Worm (Caenorhabditis elegans) whole organism, late embryonic: ENCODE results near the gene C17C3.5.
A peak's percentile ranks its signal among the peaks of the same experiment; 100 is the strongest.

Experiments
- C08G9.2 ChIP-seq: sonication (generic microtip); optimal IDR thresholded peaks from 2 replicates; lab custom pipeline; 2016; ENCODE audit warnings: mild to moderate bottlenecking, missing genetic modification characterization, moderate library complexity, missing compliant biosample characterization
- C38D4.7 ChIP-seq: fragments of 200-800 bp; sonication (Bioruptor generic); optimal IDR thresholded peaks from 2 replicates; lab custom pipeline; 2018; ENCODE audit warnings: mild to moderate bottlenecking, missing genetic modification characterization, moderate library complexity, missing compliant biosample characterization
- F13H6.1 ChIP-seq: sonication (generic microtip); optimal IDR thresholded peaks from 2 replicates; lab custom pipeline; 2016; ENCODE audit warnings: missing genetic modification characterization, missing compliant biosample characterization
- K02D7.2 ChIP-seq: sonication (generic microtip); optimal IDR thresholded peaks from 2 replicates; lab custom pipeline; 2017; ENCODE audit warnings: mild to moderate bottlenecking, missing genetic modification characterization, missing compliant biosample characterization
- Y22D7AL.16 ChIP-seq: sonication (generic microtip); optimal IDR thresholded peaks from 2 replicates; lab custom pipeline; 2016; ENCODE audit warnings: missing genetic modification characterization, missing compliant biosample characterization
- ahr-1 ChIP-seq: sonication (generic microtip); optimal IDR thresholded peaks from 2 replicates; lab custom pipeline; 2016; ENCODE audit warnings: missing genetic modification characterization, missing compliant biosample characterization
- ama-1 ChIP-seq: fragments of 150-350 bp; optimal IDR thresholded peaks from 2 replicates; lab custom pipeline; 2014
- ceh-2 ChIP-seq: sonication (generic microtip); optimal IDR thresholded peaks from 2 replicates; lab custom pipeline; 2016; ENCODE audit warnings: missing genotype, missing genetic modification characterization, missing compliant biosample characterization
- ceh-22 ChIP-seq: sonication (generic microtip); optimal IDR thresholded peaks from 2 replicates; lab custom pipeline; 2017; ENCODE audit warnings: missing biosample characterization, missing genetic modification characterization
- ceh-30 ChIP-seq: fragments of 150-350 bp; optimal IDR thresholded peaks from 2 replicates; lab custom pipeline; 2014; ENCODE audit warnings: missing biosample characterization, missing genetic modification characterization
- ceh-31 ChIP-seq: sonication (generic microtip); optimal IDR thresholded peaks from 2 replicates; lab custom pipeline; 2016; ENCODE audit warnings: missing genetic modification characterization, missing compliant biosample characterization
- ceh-34 ChIP-seq: sonication (generic microtip); optimal IDR thresholded peaks from 2 replicates; lab custom pipeline; 2016; ENCODE audit warnings: mild to moderate bottlenecking, missing genetic modification characterization, missing compliant biosample characterization
- ceh-48 ChIP-seq: sonication (generic microtip); optimal IDR thresholded peaks from 2 replicates; lab custom pipeline; 2016; ENCODE audit warnings: missing genetic modification characterization, inconsistent platforms, missing compliant biosample characterization
- ceh-9 ChIP-seq: sonication (generic microtip); optimal IDR thresholded peaks from 2 replicates; lab custom pipeline; 2016; ENCODE audit warnings: mild to moderate bottlenecking, missing genetic modification characterization, inconsistent platforms, missing compliant biosample characterization
- che-1 ChIP-seq: sonication (generic microtip); optimal IDR thresholded peaks from 2 replicates; lab custom pipeline; 2016; ENCODE audit warnings: mild to moderate bottlenecking, missing genetic modification characterization, missing compliant biosample characterization
- dmd-4 ChIP-seq: sonication (generic microtip); optimal IDR thresholded peaks from 2 replicates; lab custom pipeline; 2016; ENCODE audit warnings: borderline replicate concordance, missing genetic modification characterization, missing compliant biosample characterization
- elt-2 ChIP-seq: sonication (generic microtip); optimal IDR thresholded peaks from 2 replicates; lab custom pipeline; 2016; ENCODE audit warnings: missing genetic modification reagents, missing genetic modification characterization, missing compliant biosample characterization
- eyg-1 ChIP-seq: sonication (generic microtip); optimal IDR thresholded peaks from 2 replicates; lab custom pipeline; 2016; ENCODE audit warnings: missing genotype, missing genetic modification characterization, missing compliant biosample characterization
- fax-1 ChIP-seq: sonication (generic microtip); optimal IDR thresholded peaks from 2 replicates; lab custom pipeline; 2016; ENCODE audit warnings: missing genotype, missing genetic modification characterization, missing compliant biosample characterization
- fkh-6 ChIP-seq: sonication (generic microtip); optimal IDR thresholded peaks from 2 replicates; lab custom pipeline; 2016; ENCODE audit warnings: missing genetic modification characterization, missing compliant biosample characterization
- gmeb-2 ChIP-seq: sonication (generic microtip); optimal IDR thresholded peaks from 2 replicates; lab custom pipeline; 2016; ENCODE audit warnings: missing genetic modification characterization, inconsistent platforms, missing compliant biosample characterization
- hlh-15 ChIP-seq: sonication (generic microtip); optimal IDR thresholded peaks from 2 replicates; lab custom pipeline; 2016; ENCODE audit warnings: missing genetic modification characterization, missing compliant biosample characterization
- hlh-30 ChIP-seq: sonication (generic microtip); optimal IDR thresholded peaks from 2 replicates; lab custom pipeline; 2017; ENCODE audit warnings: antibody characterized with exemption, missing genetic modification characterization, missing compliant biosample characterization; ENCODE audit not compliant: insufficient read depth
- hlh-8 ChIP-seq: sonication (generic microtip); optimal IDR thresholded peaks from 2 replicates; lab custom pipeline; 2016; ENCODE audit warnings: missing genotype, missing genetic modification characterization, missing compliant biosample characterization
- lim-6 ChIP-seq: sonication (generic microtip); optimal IDR thresholded peaks from 2 replicates; lab custom pipeline; 2016; ENCODE audit warnings: missing genetic modification characterization, missing compliant biosample characterization
- odd-2 ChIP-seq: sonication (generic microtip); optimal IDR thresholded peaks from 2 replicates; lab custom pipeline; 2017; ENCODE audit warnings: antibody characterized with exemption, mild to moderate bottlenecking, missing genetic modification characterization, missing compliant biosample characterization
- pha-2 ChIP-seq: sonication (generic microtip); optimal IDR thresholded peaks from 2 replicates; lab custom pipeline; 2017; ENCODE audit warnings: mild to moderate bottlenecking, missing genetic modification characterization, missing compliant biosample characterization
- rnt-1 ChIP-seq: sonication (generic microtip); optimal IDR thresholded peaks from 2 replicates; lab custom pipeline; 2016; ENCODE audit warnings: missing genetic modification characterization, missing compliant biosample characterization
- tbx-2 ChIP-seq: sonication (generic microtip); optimal IDR thresholded peaks from 2 replicates; lab custom pipeline; 2016; ENCODE audit warnings: missing genetic modification characterization, missing compliant biosample characterization
- ttx-3 ChIP-seq: sonication (generic microtip); optimal IDR thresholded peaks from 2 replicates; lab custom pipeline; 2016; ENCODE audit warnings: missing genetic modification reagents, missing genetic modification characterization, missing compliant biosample characterization
- unc-42 ChIP-seq: sonication (generic microtip); optimal IDR thresholded peaks from 2 replicates; lab custom pipeline; 2016; ENCODE audit warnings: missing genotype, missing genetic modification characterization, missing compliant biosample characterization
- unc-55 ChIP-seq: sonication (generic microtip); optimal IDR thresholded peaks from 2 replicates; lab custom pipeline; 2017; ENCODE audit warnings: missing biosample characterization, missing genetic modification reagents, missing genetic modification characterization
- unc-86 ChIP-seq: sonication (generic microtip); optimal IDR thresholded peaks from 2 replicates; lab custom pipeline; 2016; ENCODE audit warnings: missing genetic modification characterization, missing compliant biosample characterization
- zip-5 ChIP-seq: sonication (generic microtip); optimal IDR thresholded peaks from 2 replicates; lab custom pipeline; 2016; ENCODE audit warnings: missing genetic modification characterization, missing compliant biosample characterization
- ztf-16 ChIP-seq: sonication (generic microtip); optimal IDR thresholded peaks from 2 replicates; lab custom pipeline; 2017; ENCODE audit warnings: missing genetic modification characterization, missing compliant biosample characterization

The C17C3.5 gene

DNA sequence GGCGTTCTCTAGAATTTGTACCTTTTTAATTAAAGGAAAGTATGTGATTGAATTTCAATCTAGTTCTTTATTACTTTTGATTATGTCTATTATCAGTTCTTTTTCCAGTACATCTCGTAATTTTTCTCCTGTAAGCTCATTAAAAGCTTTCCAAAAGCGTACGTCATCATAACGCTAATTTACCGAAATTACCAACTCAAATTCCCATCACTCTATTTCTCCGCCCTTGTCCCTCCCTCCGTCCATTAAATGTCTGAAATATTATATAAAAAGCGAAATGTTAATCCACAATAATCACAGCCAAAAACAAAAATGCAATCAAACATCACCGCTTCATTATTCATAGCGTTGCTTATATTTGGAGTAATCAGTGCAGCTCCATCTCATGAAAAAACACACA lies 2.7 kb downstream of the C17C3.5 start, which contains the start of gene ins-12:
TSS of gene ins-12 (plus strand) at position 301 of the 400 bp plus-strand sequence.
- no peak for TF ChIP-seq lim-6 (tag; lab: Kevin White, UChicago)
- TF ChIP-seq hlh-30 (tag; lab: Kevin White, UChicago): no peak
- TF ChIP-seq eyg-1 (tag; lab: Kevin White, UChicago): no peak
- no peak for TF ChIP-seq K02D7.2 (tag; lab: Kevin White, UChicago)
- TF ChIP-seq ztf-16 (tag; lab: Kevin White, UChicago): no peak
- TF ChIP-seq unc-42 (tag; lab: Kevin White, UChicago): no peak
- no peak for TF ChIP-seq che-1
- TF ChIP-seq ceh-30 (tag; lab: Kevin White, UChicago): no peak

DNA sequence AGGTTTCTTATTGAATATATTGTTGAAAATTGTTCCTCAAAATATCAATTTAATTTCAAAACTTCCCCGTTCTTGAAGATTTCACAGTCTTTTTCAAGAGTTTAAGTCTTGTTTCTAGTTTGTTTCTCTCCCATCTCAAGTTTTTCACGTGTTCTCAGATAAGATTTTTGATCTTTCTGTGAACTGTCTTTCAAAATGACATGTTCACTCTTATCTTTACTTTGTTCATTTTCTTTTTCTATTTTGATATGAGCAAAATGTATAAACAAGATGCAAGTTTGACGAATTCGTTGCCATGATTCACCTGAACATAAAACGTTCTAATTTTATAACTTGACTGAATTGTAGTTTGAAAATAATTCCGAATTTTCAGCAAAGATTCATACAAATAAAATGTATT lies 3.2 kb downstream of the C17C3.5 start:
- TF ChIP-seq gmeb-2 (tag; lab: Kevin White, UChicago) (no peak), hlh-30 (tag; lab: Kevin White, UChicago) (no peak), ttx-3 (tag; lab: Kevin White, UChicago) (no peak), hlh-15 (no peak), ceh-30 (tag; lab: Kevin White, UChicago) (no peak), fkh-6 (tag; lab: Kevin White, UChicago) (no peak), hlh-8 (no peak), ceh-22 (tag; lab: Kevin White, UChicago) (no peak), ceh-34 (no peak), fax-1 (no peak), K02D7.2 (tag; lab: Kevin White, UChicago) (no peak), ahr-1 (no peak), Y22D7AL.16 (no peak), unc-55 (no peak), rnt-1 (tag; lab: Kevin White, UChicago) (no peak), ceh-48 (tag; lab: Kevin White, UChicago) (no peak), unc-42 (tag; lab: Kevin White, UChicago) (no peak)

DNA sequence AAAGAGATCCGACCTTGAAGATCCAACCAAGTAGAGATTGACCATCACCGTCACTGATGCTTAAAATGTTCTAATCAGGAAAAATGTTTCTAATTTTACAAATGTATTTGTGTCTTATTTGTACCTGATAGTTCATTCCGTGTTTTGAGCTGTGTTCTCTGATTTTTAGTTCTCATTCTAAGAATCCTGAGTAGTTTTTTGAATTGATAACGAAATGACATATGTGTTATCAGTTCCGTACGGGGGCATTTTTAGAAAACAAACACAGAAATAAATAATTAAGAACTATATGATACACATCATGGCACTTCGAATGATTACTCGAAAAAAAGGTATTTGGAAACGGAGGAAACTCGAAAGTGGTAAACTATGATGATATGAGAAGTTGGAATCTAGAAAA lies 3.9 kb downstream of the C17C3.5 start:
- TF ChIP-seq ceh-31 (tag; lab: Kevin White, UChicago): no peak
- TF ChIP-seq ceh-2 (tag; lab: Kevin White, UChicago): no peak
- TF ChIP-seq hlh-8: no peak
- no peak for TF ChIP-seq odd-2 (tag; lab: Kevin White, UChicago)
- TF ChIP-seq ceh-22 (tag; lab: Kevin White, UChicago): no peak
- no peak for TF ChIP-seq ama-1 (lab: Kevin White, UChicago)
- no peak for TF ChIP-seq ceh-9 (tag; lab: Kevin White, UChicago)

DNA sequence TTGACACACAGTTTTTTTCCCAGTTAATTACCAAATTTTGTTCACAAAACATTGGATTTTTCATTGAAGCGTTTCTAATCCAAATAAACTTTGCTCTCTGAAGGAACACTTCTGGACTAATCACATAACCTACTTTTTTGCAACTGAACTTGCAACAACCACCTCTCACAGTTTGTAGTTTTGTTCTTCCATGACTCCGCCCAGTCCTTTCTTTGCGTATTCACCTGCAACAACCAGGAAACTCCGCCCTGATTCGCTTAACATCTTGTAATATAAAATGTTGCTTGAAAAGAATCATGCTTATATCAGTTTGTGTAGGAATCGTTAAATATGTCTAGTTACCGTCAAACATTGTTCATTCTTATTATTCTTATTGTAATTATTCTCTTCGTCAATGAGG lies 4.8 kb downstream of the C17C3.5 start, which contains the start of gene ins-11:
TSS of gene ins-11 (plus strand) at position 301 of the 400 bp plus-strand sequence.
- TF ChIP-seq hlh-8: no peak
- TF ChIP-seq C08G9.2 (tag; lab: Kevin White, UChicago): no peak
- no peak for TF ChIP-seq pha-2 (tag; lab: Kevin White, UChicago)
- no peak for TF ChIP-seq ceh-9 (tag; lab: Kevin White, UChicago)
- no peak for TF ChIP-seq odd-2 (tag; lab: Kevin White, UChicago)
- no peak for TF ChIP-seq unc-86 (tag; lab: Kevin White, UChicago)
- TF ChIP-seq hlh-15: no peak
- no peak for TF ChIP-seq C38D4.7 (GFP tag; lab: Kevin White, UChicago)
- TF ChIP-seq tbx-2 (tag; lab: Kevin White, UChicago): no peak
- no peak for TF ChIP-seq dmd-4 (tag; lab: Kevin White, UChicago)
- no peak for TF ChIP-seq K02D7.2 (tag; lab: Kevin White, UChicago)
- no peak for TF ChIP-seq elt-2 (tag; lab: Kevin White, UChicago)

DNA sequence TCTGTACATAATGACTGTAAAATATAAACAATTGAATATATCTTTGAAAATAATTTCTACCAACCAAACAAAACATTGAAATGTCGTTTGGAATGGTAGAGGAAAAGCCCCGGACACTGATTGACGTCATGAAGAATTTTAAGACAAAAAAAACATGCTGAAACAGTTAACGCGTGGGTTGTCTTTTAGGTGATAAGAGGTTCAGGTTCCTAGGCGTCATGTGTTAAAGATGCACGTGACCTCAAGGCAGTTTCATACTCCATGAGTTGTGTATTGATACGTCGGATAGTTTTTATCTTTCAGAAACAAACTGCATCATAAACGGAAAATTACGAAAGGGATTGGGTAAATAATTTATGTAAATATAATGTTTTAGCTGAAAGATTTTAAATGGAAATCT lies 5.5 kb downstream of the C17C3.5 start:
- no peak for TF ChIP-seq tbx-2 (tag; lab: Kevin White, UChicago)
- peak; percentile 31 for TF ChIP-seq elt-2 (tag; lab: Kevin White, UChicago)
- TF ChIP-seq F13H6.1 (tag; lab: Kevin White, UChicago): no peak
- no peak for TF ChIP-seq zip-5
